Fruit fly (Drosophila melanogaster) ovary, adult (tissue): ENCODE measurements around the gene fng.

Experiments
- CG17801 ChIP-seq: fragments of 200-800 bp; optimal IDR thresholded peaks from 2 replicates; lab custom pipeline; 2019; ENCODE audit warnings: missing biosample characterization, mild to moderate bottlenecking, missing genetic modification characterization, moderate library complexity; ENCODE audit not compliant: partially characterized antibody

The fng gene

DNA sequence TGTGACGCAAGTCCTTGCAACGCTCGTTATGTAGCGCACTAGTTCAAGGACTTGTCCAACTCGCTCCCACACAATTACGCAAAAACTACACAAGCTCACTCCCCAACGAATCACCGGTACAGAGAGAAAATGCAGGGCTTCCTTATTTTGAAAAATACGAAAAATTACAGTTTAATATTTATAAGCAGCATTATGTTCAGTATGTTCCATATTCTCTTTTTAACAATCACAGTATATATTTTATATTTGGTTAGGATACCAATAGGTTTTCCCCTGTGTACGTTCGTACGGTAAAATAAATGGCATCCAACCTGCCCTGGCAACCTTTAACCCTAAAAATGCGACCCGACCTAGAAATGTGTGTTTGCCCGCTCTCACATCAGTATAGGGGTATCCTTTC is 65.3 kb downstream of the fng start:
- no peak for TF ChIP-seq CG17801 (GFP tag; lab: Kevin White, UChicago)
